Fruit fly (Drosophila melanogaster): ENCODE data around the gene RPA2.

RPA2 gene

DNA sequence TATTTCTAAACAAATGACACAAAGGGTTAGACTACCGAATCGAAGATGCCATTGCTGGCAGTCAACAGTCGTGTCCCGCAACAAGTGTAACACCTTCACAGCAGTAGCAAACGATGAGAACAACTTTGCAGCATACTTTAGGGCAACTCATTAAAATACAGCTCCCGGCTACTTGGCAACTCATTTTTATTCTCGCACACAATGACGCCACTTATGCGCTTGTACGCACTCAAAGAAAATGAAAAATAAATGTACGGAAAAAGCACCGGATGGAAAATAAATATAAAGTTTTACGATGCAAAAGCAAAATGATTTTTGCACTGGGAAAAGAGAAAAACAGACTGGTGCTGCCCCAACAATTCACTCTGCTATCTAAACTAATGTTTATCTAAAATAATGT, 34.8 kb downstream of the RPA2 start (continued):
- TF ChIP-seq Sox102F (GFP tag; optimal IDR thresholded peaks at IDR 0.05) (peak; percentile 37), danr (GFP tag; IDR thresholded peaks at IDR 0.05) (no peak), hbn (GFP tag; IDR thresholded peaks at IDR 0.05; ENCODE audit: partially characterized antibody) (no peak), CG14441 (GFP tag; IDR thresholded peaks at IDR 0.05) (peak; percentile 53; the same call in 1 of the 2 replicates), CG17829 (tag; optimal IDR thresholded peaks at IDR 0.05) (no peak), Hr39 (optimal IDR thresholded peaks at IDR 0.05) (no peak), pan (optimal IDR thresholded peaks at IDR 0.05) (no peak), pan (GFP tag; optimal IDR thresholded peaks at IDR 0.05 in 1 of 2, IDR thresholded peaks at IDR 0.05 in 1 of 2) (peak in 1 of 2 experiments; percentile 50), CG7839 (tag; optimal IDR thresholded peaks at IDR 0.05) (peak; percentile 10), tll (GFP tag; optimal IDR thresholded peaks at IDR 0.05) (no peak), sim (GFP tag; IDR thresholded peaks at IDR 0.05) (no peak), CG30403 (GFP tag; optimal IDR thresholded peaks at IDR 0.05) (no peak), CG30020 (tag; optimal IDR thresholded peaks at IDR 0.05) (no peak), CG7928 (GFP tag; optimal IDR thresholded peaks at IDR 0.05) (no peak), ara (GFP tag; IDR thresholded peaks at IDR 0.05) (no peak), Doc2 (GFP tag; IDR thresholded peaks at IDR 0.05) (no peak), Awh (GFP tag; IDR thresholded peaks at IDR 0.05) (no peak), gsb-n (tag; optimal IDR thresholded peaks at IDR 0.05) (no peak), ash1 (GFP tag; optimal IDR thresholded peaks at IDR 0.05) (no peak), Xbp1 (GFP tag; optimal IDR thresholded peaks at IDR 0.05) (peak; percentile 12), CG30431 (GFP tag; optimal IDR thresholded peaks at IDR 0.05) (no peak), CG33557 (GFP tag; optimal IDR thresholded peaks at IDR 0.05) (no peak), Sox100B (GFP tag; optimal IDR thresholded peaks at IDR 0.05) (no peak), chm (GFP tag; IDR thresholded peaks at IDR 0.05) (0 out of 2 replicates have a peak, but pooled peaks have one; percentile 42), CG13287 (GFP tag; IDR thresholded peaks at IDR 0.05; ENCODE audit: partially characterized antibody) (peak; percentile 16; the same call in 1 of the 2 replicates), CG14965 (GFP tag; optimal IDR thresholded peaks at IDR 0.05; ENCODE audit: borderline replicate concordance) (no peak), Stat92E (GFP tag; optimal IDR thresholded peaks at IDR 0.05) (no peak), gem (tag; optimal IDR thresholded peaks at IDR 0.05) (peak; percentile 3), ems (GFP tag; optimal IDR thresholded peaks at IDR 0.05) (no peak), D19A (tag; optimal IDR thresholded peaks at IDR 0.05) (peak; percentile 1), nom (GFP tag; optimal IDR thresholded peaks at IDR 0.05) (peak; percentile 45), Mes4 (GFP tag; optimal IDR thresholded peaks at IDR 0.05) (no peak), vvl (GFP tag; IDR thresholded peaks at IDR 0.05) (peak; percentile 50), Scr (GFP tag; IDR thresholded peaks at IDR 0.05; ENCODE audit: partially characterized antibody) (no peak), CG11456 (GFP tag; IDR thresholded peaks at IDR 0.05) (peak; percentile 82; the same call in 2 of the 3 replicates), disco-r (GFP tag; optimal IDR thresholded peaks at IDR 0.05) (no peak), Ptx1 (GFP tag; IDR thresholded peaks at IDR 0.05) (no peak), CG17612 (GFP tag; IDR thresholded peaks at IDR 0.05) (no peak), ato (GFP tag; IDR thresholded peaks at IDR 0.05; ENCODE audit: partially characterized antibody) (no peak), CG7963 (GFP tag; IDR thresholded peaks at IDR 0.05; ENCODE audit: partially characterized antibody) (no peak), NFAT (GFP tag; IDR thresholded peaks at IDR 0.05) (no peak), Dp (GFP tag; optimal IDR thresholded peaks at IDR 0.05) (no peak), Pdp1 (GFP tag; optimal IDR thresholded peaks at IDR 0.05) (peak in 1 of 2 experiments; percentile 37), Rx (GFP tag; IDR thresholded peaks at IDR 0.05) (no peak), CG12219 (GFP tag; optimal IDR thresholded peaks at IDR 0.05) (no peak), mam (GFP tag; optimal IDR thresholded peaks at IDR 0.05) (no peak), ranshi (GFP tag; IDR thresholded peaks at IDR 0.05) (0 out of 2 replicates have a peak, but pooled peaks have one; percentile 25), pros (GFP tag; optimal IDR thresholded peaks at IDR 0.05) (no peak), jumu (GFP tag; optimal IDR thresholded peaks at IDR 0.05) (no peak), Oaz (GFP tag; IDR thresholded peaks at IDR 0.05) (no peak), sqz (GFP tag; optimal IDR thresholded peaks at IDR 0.05) (no peak)
